Worm (Caenorhabditis elegans) whole organism, L4 larva: ENCODE measurements around the gene nhr-195.

Experiments
- F26F4.8 ChIP-seq: fragments of 200-800 bp; sonication (Bioruptor generic); conservative IDR thresholded peaks from 2 replicates; pipeline ENCODE4 v1.3.6; 2022; ENCODE audit warnings: missing genetic modification characterization, missing compliant biosample characterization
- F44E2.7 ChIP-seq: fragments of 200-800 bp; sonication (Bioruptor generic); IDR thresholded peaks from 2 replicates; pipeline ENCODE4 v2.1.2; 2022; ENCODE audit warnings: missing genetic modification characterization, missing compliant biosample characterization
- Y48G9A.11 ChIP-seq: fragments of 200-800 bp; sonication (Bioruptor generic); IDR thresholded peaks from 2 replicates; pipeline ENCODE4 v1.3.6; 2022; ENCODE audit warnings: missing genetic modification reagents, missing genetic modification characterization, missing compliant biosample characterization
- Y5F2A.4 ChIP-seq: fragments of 200-800 bp; sonication (Bioruptor generic); optimal IDR thresholded peaks from 2 replicates; lab custom pipeline; 2018; ENCODE audit warnings: mild to moderate bottlenecking, missing genetic modification characterization, missing compliant biosample characterization
- ZK337.2 ChIP-seq: fragments of 200-800 bp; sonication (Bioruptor generic); IDR thresholded peaks from 2 replicates; pipeline ENCODE4 v1.3.6; 2022; ENCODE audit warnings: missing genetic modification reagents, missing genetic modification characterization, missing compliant biosample characterization
- aly-2 ChIP-seq: sonication (generic microtip); optimal IDR thresholded peaks from 2 replicates; lab custom pipeline; 2018; ENCODE audit warnings: missing biosample characterization, missing genetic modification characterization
- ama-1 ChIP-seq: fragments of 150-350 bp; optimal IDR thresholded peaks from 2 replicates; lab custom pipeline; 2014; ENCODE audit warnings: inconsistent platforms, mixed read lengths
- ceh-28 ChIP-seq: fragments of 150-350 bp; optimal IDR thresholded peaks from 2 replicates; lab custom pipeline; 2014; ENCODE audit warnings: missing biosample characterization, missing genetic modification reagents, missing genetic modification characterization
- ceh-32 ChIP-seq: sonication (generic microtip); optimal IDR thresholded peaks from 2 replicates; lab custom pipeline; 2016; ENCODE audit warnings: mild to moderate bottlenecking, missing genetic modification characterization, missing compliant biosample characterization; ENCODE audit not compliant: poor library complexity
- ceh-62 ChIP-seq: sonication (generic microtip); optimal IDR thresholded peaks from 2 replicates; lab custom pipeline; 2017; ENCODE audit warnings: missing biosample characterization, missing genetic modification characterization
- ceh-82 ChIP-seq: sonication (generic microtip); optimal IDR thresholded peaks from 2 replicates; lab custom pipeline; 2017; ENCODE audit warnings: missing biosample characterization, missing genetic modification characterization
- cey-2 ChIP-seq: sonication (generic microtip); optimal IDR thresholded peaks from 3 replicates; lab custom pipeline; 2017; ENCODE audit warnings: missing genetic modification characterization, mild to moderate bottlenecking, missing compliant biosample characterization, antibody characterized with exemption, borderline replicate concordance; ENCODE audit not compliant: insufficient read depth
- daf-16 ChIP-seq, 3 experiments: sonication (generic microtip); optimal IDR thresholded peaks; 2 replicates each; lab custom pipeline; 2016 to 2017; ENCODE audit warnings: missing genetic modification characterization in 3 of 3, missing genetic modification reagents in 3 of 3, mild to moderate bottlenecking in 2 of 3, missing compliant biosample characterization in 2 of 3, missing biosample characterization in 1 of 3, moderate library complexity in 1 of 3
- dmd-6 ChIP-seq: fragments of 200-800 bp; sonication (Bioruptor generic); IDR thresholded peaks from 2 replicates; pipeline ENCODE4 v1.3.6; 2022; ENCODE audit warnings: missing genetic modification reagents, missing genetic modification characterization, missing compliant biosample characterization
- dve-1 ChIP-seq: sonication (generic microtip); optimal IDR thresholded peaks from 2 replicates; lab custom pipeline; 2017; ENCODE audit warnings: antibody characterized with exemption, mild to moderate bottlenecking, missing genetic modification characterization, missing compliant biosample characterization; ENCODE audit not compliant: insufficient read depth
- egl-43 ChIP-seq: fragments of 200-800 bp; sonication (Bioruptor generic); IDR thresholded peaks from 2 replicates; pipeline ENCODE4 v1.3.6; 2022; ENCODE audit warnings: missing genetic modification reagents, missing genetic modification characterization, missing compliant biosample characterization
- fos-1 ChIP-seq: fragments of 150-350 bp; optimal IDR thresholded peaks from 2 replicates; lab custom pipeline; 2014; ENCODE audit warnings: missing biosample characterization, missing genetic modification characterization
- gei-8 ChIP-seq: fragments of 200-800 bp; sonication (Bioruptor generic); optimal IDR thresholded peaks from 2 replicates; lab custom pipeline; 2018; ENCODE audit warnings: mild to moderate bottlenecking, missing genetic modification characterization, missing compliant biosample characterization
- hif-1 ChIP-seq, 2 experiments: sonication (generic microtip); optimal IDR thresholded peaks; 2 replicates each; lab custom pipeline; 2016 to 2017; ENCODE audit warnings: missing compliant biosample characterization in 2 of 2, missing genetic modification characterization in 2 of 2, missing genetic modification reagents in 2 of 2, missing genotype in 2 of 2, mild to moderate bottlenecking in 1 of 2
- hlh-30 ChIP-seq: sonication (generic microtip); optimal IDR thresholded peaks from 2 replicates; lab custom pipeline; 2017; ENCODE audit warnings: antibody characterized with exemption, mild to moderate bottlenecking, missing genetic modification characterization, missing compliant biosample characterization; ENCODE audit not compliant: insufficient read depth
- hmg-1.1 ChIP-seq: fragments of 200-800 bp; sonication (Bioruptor generic); IDR thresholded peaks from 2 replicates; pipeline ENCODE4 v1.3.6; 2022; ENCODE audit warnings: missing genetic modification reagents, missing genetic modification characterization, missing compliant biosample characterization
- jun-1 ChIP-seq: fragments of 150-350 bp; optimal IDR thresholded peaks from 2 replicates; lab custom pipeline; 2014; ENCODE audit warnings: missing biosample characterization, missing genetic modification reagents, missing genetic modification characterization
- lin-1 ChIP-seq: fragments of 200-800 bp; sonication (Bioruptor generic); IDR thresholded peaks from 2 replicates; pipeline ENCODE4 v1.3.6; 2022; ENCODE audit warnings: missing genetic modification reagents, missing genetic modification characterization, missing compliant biosample characterization
- lin-15B ChIP-seq: fragments of 150-350 bp; sonication (generic microtip); optimal IDR thresholded peaks from 3 replicates; lab custom pipeline; 2014; ENCODE audit warnings: missing biosample characterization, missing genetic modification characterization
- lir-3 ChIP-seq: sonication (generic microtip); optimal IDR thresholded peaks from 2 replicates; lab custom pipeline; 2016; ENCODE audit warnings: mild to moderate bottlenecking, missing genetic modification characterization, missing compliant biosample characterization
- lsy-2 ChIP-seq, 2 experiments: fragments of 150-350 bp in 1 of 2; sonication (generic microtip) in 1 of 2; optimal IDR thresholded peaks; 2 replicates each; lab custom pipeline; 2014 to 2017; ENCODE audit warnings: missing biosample characterization in 2 of 2, missing genetic modification characterization in 2 of 2
- mdl-1 ChIP-seq, 2 experiments: fragments of 150-350 bp in 1 of 2; sonication (generic microtip) in 1 of 2; optimal IDR thresholded peaks; 2 replicates each; lab custom pipeline; 2014 to 2017; ENCODE audit warnings: missing biosample characterization in 2 of 2, missing genetic modification characterization in 2 of 2
- mdt-29 ChIP-seq: fragments of 200-800 bp; sonication (Bioruptor generic); IDR thresholded peaks from 2 replicates; pipeline ENCODE4 v1.3.6; 2022; ENCODE audit warnings: missing genetic modification reagents, missing genetic modification characterization, missing compliant biosample characterization
- mep-1 ChIP-seq: fragments of 150-350 bp; sonication (generic microtip); optimal IDR thresholded peaks from 3 replicates; lab custom pipeline; 2014; ENCODE audit warnings: missing biosample characterization, missing genetic modification characterization
- mxl-2 ChIP-seq: fragments of 200-800 bp; sonication (Bioruptor generic); conservative IDR thresholded peaks from 2 replicates; pipeline ENCODE4 v1.3.6; 2022; ENCODE audit warnings: missing genetic modification reagents, missing genetic modification characterization, missing compliant biosample characterization
- mxl-3 ChIP-seq: fragments of 200-800 bp; sonication (Bioruptor generic); optimal IDR thresholded peaks from 2 replicates; lab custom pipeline; 2018; ENCODE audit warnings: mild to moderate bottlenecking, missing genetic modification characterization, missing compliant biosample characterization
- nhr-10 ChIP-seq: fragments of 150-350 bp; optimal IDR thresholded peaks from 2 replicates; lab custom pipeline; 2014; ENCODE audit warnings: missing biosample characterization, missing genetic modification characterization
- nhr-237 ChIP-seq: sonication (generic microtip); optimal IDR thresholded peaks from 2 replicates; lab custom pipeline; 2017; ENCODE audit warnings: missing biosample characterization, missing genetic modification characterization
- nhr-25 ChIP-seq: sonication (generic microtip); optimal IDR thresholded peaks from 2 replicates; lab custom pipeline; 2017; ENCODE audit warnings: missing genetic modification characterization, mild to moderate bottlenecking, missing compliant biosample characterization, antibody characterized with exemption, moderate library complexity, borderline replicate concordance; ENCODE audit not compliant: insufficient read depth
- nhr-28 ChIP-seq: fragments of 150-350 bp; optimal IDR thresholded peaks from 2 replicates; lab custom pipeline; 2014; ENCODE audit warnings: missing biosample characterization, missing genetic modification characterization
- nhr-6 ChIP-seq: fragments of 150-350 bp; optimal IDR thresholded peaks from 2 replicates; lab custom pipeline; 2014; ENCODE audit warnings: missing biosample characterization, missing genetic modification characterization
- nhr-77 ChIP-seq: fragments of 150-350 bp; optimal IDR thresholded peaks from 2 replicates; lab custom pipeline; 2014; ENCODE audit warnings: missing biosample characterization, missing genetic modification characterization
- pqm-1 ChIP-seq: sonication (generic microtip); optimal IDR thresholded peaks from 2 replicates; lab custom pipeline; 2017; ENCODE audit warnings: missing biosample characterization, missing genetic modification characterization
- rbr-2 ChIP-seq: sonication (generic microtip); optimal IDR thresholded peaks from 2 replicates; lab custom pipeline; 2016; ENCODE audit warnings: missing genotype, missing genetic modification characterization, missing compliant biosample characterization
- saeg-2 ChIP-seq: fragments of 200-800 bp; sonication (Bioruptor generic); IDR thresholded peaks from 2 replicates; pipeline ENCODE4 v1.3.6; 2022; ENCODE audit warnings: missing genetic modification reagents, missing genetic modification characterization, missing compliant biosample characterization
- set-16 ChIP-seq: fragments of 200-800 bp; sonication (Bioruptor generic); IDR thresholded peaks from 2 replicates; pipeline ENCODE4 v1.3.6; 2022; ENCODE audit warnings: missing genetic modification reagents, missing genetic modification characterization, missing compliant biosample characterization
- skn-1 ChIP-seq: fragments of 150-350 bp; optimal IDR thresholded peaks from 2 replicates; lab custom pipeline; 2014; ENCODE audit warnings: missing biosample characterization, missing genetic modification characterization
- unc-130 ChIP-seq: sonication (generic microtip); optimal IDR thresholded peaks from 2 replicates; lab custom pipeline; 2016; ENCODE audit warnings: missing genetic modification reagents, missing genetic modification characterization, missing compliant biosample characterization
- unc-62 ChIP-seq, 3 experiments: fragments of 150-350 bp in 1 of 3; sonication (generic microtip); optimal IDR thresholded peaks in 2 of 3; peaks in 1 of 3; 1 replicate in 1 of 3; 2 replicates in 2 of 3; lab custom pipeline; 2014 to 2017; ENCODE audit warnings: missing biosample characterization in 3 of 3, missing genetic modification characterization in 3 of 3, missing genetic modification reagents in 3 of 3, missing genotype in 1 of 3
- zfp-2 ChIP-seq: sonication (generic microtip); optimal IDR thresholded peaks from 2 replicates; lab custom pipeline; 2016; ENCODE audit warnings: mild to moderate bottlenecking, missing genetic modification characterization, missing compliant biosample characterization
- zfp-3 ChIP-seq: fragments of 200-800 bp; sonication (Bioruptor generic); conservative IDR thresholded peaks from 2 replicates; pipeline ENCODE4 v1.3.6; 2022; ENCODE audit warnings: missing genetic modification reagents, missing genetic modification characterization, missing compliant biosample characterization
- zip-11 ChIP-seq: fragments of 200-800 bp; sonication (Bioruptor generic); IDR thresholded peaks from 2 replicates; pipeline ENCODE4 v1.3.6; 2022; ENCODE audit warnings: missing genetic modification characterization, missing compliant biosample characterization
- zip-2 ChIP-seq: fragments of 150-350 bp; optimal IDR thresholded peaks from 2 replicates; lab custom pipeline; 2014; ENCODE audit warnings: missing biosample characterization, missing genetic modification characterization
- ztf-11 ChIP-seq: fragments of 150-350 bp; optimal IDR thresholded peaks from 2 replicates; lab custom pipeline; 2014; ENCODE audit warnings: missing biosample characterization, missing genetic modification characterization

Gene nhr-195

DNA sequence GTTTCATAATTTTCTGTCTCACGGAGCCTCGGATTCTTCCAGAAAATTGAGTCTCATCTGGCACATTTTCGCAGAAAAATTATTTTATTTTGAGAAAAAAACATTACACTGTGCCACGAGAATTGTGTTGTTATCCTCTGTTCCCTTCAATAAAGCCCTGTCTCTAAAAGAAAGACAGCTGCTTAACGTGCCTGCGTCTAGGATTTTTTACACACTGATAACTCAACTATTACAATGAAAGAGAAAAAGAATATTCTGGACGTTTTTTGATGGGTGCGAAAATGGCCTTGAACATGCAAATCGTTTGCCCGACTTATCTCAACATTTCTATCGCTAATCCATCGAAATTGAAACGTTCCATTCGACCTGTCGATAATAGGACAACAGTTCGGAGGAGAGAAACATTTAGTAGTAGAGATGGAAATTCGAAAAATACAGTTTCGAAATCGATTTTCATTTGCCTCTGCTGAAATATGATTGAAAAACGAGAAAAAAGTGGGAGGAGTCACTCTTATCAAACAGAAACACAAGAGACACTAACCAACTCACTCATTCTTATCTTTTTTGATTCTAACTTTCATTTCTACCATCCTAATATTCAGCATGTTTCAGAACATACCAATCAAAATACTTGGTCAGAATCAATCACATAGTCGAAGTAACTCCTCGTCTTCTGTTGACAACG is 35.2 kb downstream of the nhr-195 start:
- TF ChIP-seq saeg-2 (no peak), mxl-2 (GFP tag; lab: Robert Waterston, UW) (no peak), unc-62 (GFP tag; optimal IDR thresholded peaks at IDR 0.05 in 1 of 2; lab: Kevin White, UChicago) (peak in 1 of 2 experiments; percentile 96), unc-62 (tag; optimal IDR thresholded peaks at IDR 0.05; lab: Kevin White, UChicago) (no peak), set-16 (GFP tag; lab: Robert Waterston, UW) (no peak), F26F4.8 (GFP tag; lab: Robert Waterston, UW) (no peak), aly-2 (tag; lab: Kevin White, UChicago) (no peak), hif-1 (tag; optimal IDR thresholded peaks at IDR 0.05; lab: Kevin White, UChicago) (no peak), lin-1 (no peak), lir-3 (no peak), Y48G9A.11 (GFP tag; lab: Robert Waterston, UW) (0 out of 2 replicates have a peak, but pooled peaks have one; percentile 34), ZK337.2 (GFP tag; lab: Robert Waterston, UW) (no peak), unc-130 (GFP tag; lab: Kevin White, UChicago) (no peak), mdl-1 (tag; optimal IDR thresholded peaks at IDR 0.05; lab: Kevin White, UChicago) (peak in 1 of 2 experiments; percentile 16), zfp-3 (GFP tag; lab: Robert Waterston, UW) (no peak), ceh-62 (tag; lab: Kevin White, UChicago) (no peak), cey-2 (tag; lab: Kevin White, UChicago) (no peak), mxl-3 (GFP tag; lab: Kevin White, UChicago) (peak; percentile 23), ztf-11 (tag; lab: Kevin White, UChicago) (no peak), dve-1 (tag; lab: Kevin White, UChicago) (peak; percentile 26), zip-2 (tag; lab: Kevin White, UChicago) (no peak), ceh-32 (tag; lab: Kevin White, UChicago) (no peak), dmd-6 (GFP tag; lab: Robert Waterston, UW) (peak; percentile 8; the same call in 1 of the 2 replicates), zfp-2 (tag; lab: Kevin White, UChicago) (no peak), lin-15B (tag; lab: Kevin White, UChicago) (no peak), jun-1 (tag; lab: Kevin White, UChicago) (no peak), daf-16 (GFP tag; optimal IDR thresholded peaks at IDR 0.05; lab: Kevin White, UChicago) (peak in 1 of 2 experiments; percentile 83), daf-16 (tag; optimal IDR thresholded peaks at IDR 0.05; lab: Kevin White, UChicago) (peak; percentile 24), hmg-1.1 (GFP tag; lab: Robert Waterston, UW) (no peak), rbr-2 (no peak), nhr-10 (tag; lab: Kevin White, UChicago) (no peak), ama-1 (lab: Kevin White, UChicago) (peak; percentile 8), Y5F2A.4 (GFP tag; lab: Kevin White, UChicago) (no peak), fos-1 (tag; lab: Kevin White, UChicago) (no peak), ceh-28 (tag; lab: Kevin White, UChicago) (no peak), mep-1 (tag; lab: Kevin White, UChicago) (peak; percentile 6), mdt-29 (GFP tag; lab: Robert Waterston, UW) (no peak), nhr-28 (peak; percentile 10), hlh-30 (tag; lab: Kevin White, UChicago) (peak; percentile 22), pqm-1 (tag; lab: Kevin White, UChicago) (peak; percentile 81), nhr-6 (tag; lab: Kevin White, UChicago) (no peak), nhr-25 (no peak), F44E2.7 (GFP tag; lab: Robert Waterston, UW) (no peak), ceh-82 (tag; lab: Kevin White, UChicago) (no peak), zip-11 (GFP tag; lab: Robert Waterston, UW) (no peak), lsy-2 (tag; optimal IDR thresholded peaks at IDR 0.05; lab: Kevin White, UChicago) (peak in 1 of 2 experiments; percentile 32), nhr-237 (no peak), gei-8 (GFP tag; lab: Kevin White, UChicago) (no peak), skn-1 (tag; lab: Kevin White, UChicago) (no peak), egl-43 (no peak), nhr-77 (tag; lab: Kevin White, UChicago) (no peak)
